Worm (Caenorhabditis elegans) whole organism, mixed stage, embryonic: ENCODE measurements around the gene F53C3.11.

Source experiments
- nhr-237 ChIP-seq: fragments of 150-350 bp; optimal IDR thresholded peaks from 2 replicates; lab custom pipeline; 2014; ENCODE audit warnings: missing biosample characterization, missing genetic modification characterization
- nhr-76 ChIP-seq: sonication (generic microtip); optimal IDR thresholded peaks from 2 replicates; lab custom pipeline; 2017; ENCODE audit warnings: missing biosample characterization, missing genetic modification characterization
- sem-2 ChIP-seq: fragments of 200-800 bp; sonication (Bioruptor generic); optimal IDR thresholded peaks from 2 replicates; lab custom pipeline; 2018; ENCODE audit warnings: mild to moderate bottlenecking, missing genetic modification characterization, missing compliant biosample characterization
- unc-62 ChIP-seq: fragments of 150-350 bp; optimal IDR thresholded peaks from 2 replicates; lab custom pipeline; 2014; ENCODE audit warnings: missing biosample characterization, missing genetic modification reagents, missing genetic modification characterization

- TF ChIP-seq sem-2 (GFP tag; lab: Kevin White, UChicago), result no peak
- TF ChIP-seq nhr-237, result no peak
- no peak for TF ChIP-seq unc-62 (GFP tag; lab: Kevin White, UChicago)
- no peak for TF ChIP-seq nhr-76 (tag; lab: Kevin White, UChicago)
These were observed 49.4 kb upstream of the F53C3.11 start for ce11 chrII:3955938-3956337.
